Fruit fly (Drosophila melanogaster) whole organism, embryonic: ENCODE data around the gene Pat1.

ENCODE experiments used
- Adf1 ChIP-seq: fragments of 200-800 bp; sonication (Bioruptor generic); IDR thresholded peaks from 2 replicates; pipeline ENCODE4 v1.3.6; 2022; ENCODE audit warnings: missing biosample characterization, missing genetic modification characterization
- Awh ChIP-seq: fragments of 200-800 bp; sonication (Bioruptor generic); IDR thresholded peaks from 2 replicates; pipeline ENCODE4, ENCODE4 v1.3.6; 2022; ENCODE audit warnings: missing biosample characterization, missing genetic modification characterization
- B-H2 ChIP-seq: fragments of 200-800 bp; sonication (Bioruptor generic); optimal IDR thresholded peaks from 2 replicates; lab custom pipeline; 2018; ENCODE audit warnings: missing biosample characterization, mild to moderate bottlenecking, missing genetic modification characterization
- CG10431 ChIP-seq: fragments of 200-800 bp; sonication (Bioruptor generic); optimal IDR thresholded peaks from 3 replicates; lab custom pipeline; 2018; ENCODE audit warnings: missing biosample characterization, mild to moderate bottlenecking, missing genetic modification characterization
- CG11398 ChIP-seq: fragments of 200-800 bp; sonication (Bioruptor generic); optimal IDR thresholded peaks from 2 replicates; lab custom pipeline; 2016; ENCODE audit warnings: missing biosample characterization, missing genetic modification characterization
- CG11695 ChIP-seq: fragments of 200-800 bp; sonication (Bioruptor generic); IDR thresholded peaks from 3 replicates; pipeline ENCODE4 v1.3.6; 2022; ENCODE audit warnings: missing biosample characterization, missing genetic modification characterization
- CG13624 ChIP-seq: fragments of 200-800 bp; sonication (Bioruptor generic); optimal IDR thresholded peaks from 2 replicates; lab custom pipeline; 2016; ENCODE audit warnings: missing biosample characterization, missing genetic modification characterization
- CG14667 ChIP-seq: fragments of 200-800 bp; sonication (Bioruptor generic); IDR thresholded peaks from 2 replicates; pipeline ENCODE4 v1.3.6; 2022; ENCODE audit warnings: missing biosample characterization, missing genetic modification characterization
- CG15073 ChIP-seq: fragments of 200-800 bp; sonication (Bioruptor generic); optimal IDR thresholded peaks from 2 replicates; lab custom pipeline; 2016; ENCODE audit warnings: missing biosample characterization, missing genetic modification characterization
- CG1647 ChIP-seq: fragments of 200-800 bp; sonication (Bioruptor generic); optimal IDR thresholded peaks from 3 replicates; lab custom pipeline; 2016; ENCODE audit warnings: missing biosample characterization, missing genetic modification characterization
- CG17328 ChIP-seq: fragments of 200-800 bp; sonication (Bioruptor generic); IDR thresholded peaks from 2 replicates; pipeline ENCODE4 v1.3.6; 2022; ENCODE audit warnings: missing biosample characterization, missing genetic modification characterization
- CG1832 ChIP-seq: fragments of 200-800 bp; sonication (Bioruptor generic); optimal IDR thresholded peaks from 2 replicates; lab custom pipeline; 2017; ENCODE audit warnings: missing biosample characterization, mild to moderate bottlenecking, missing genetic modification characterization, inconsistent platforms
- CG18599 ChIP-seq: fragments of 200-800 bp; sonication (Bioruptor generic); optimal IDR thresholded peaks from 3 replicates; lab custom pipeline; 2017; ENCODE audit warnings: missing biosample characterization, missing genetic modification characterization, mild to moderate bottlenecking, moderate library complexity, missing genetic modification reagents
- CG2202 ChIP-seq: fragments of 200-800 bp; sonication (Bioruptor generic); optimal IDR thresholded peaks from 2 replicates; lab custom pipeline; 2018; ENCODE audit warnings: missing biosample characterization, mild to moderate bottlenecking, missing genetic modification characterization
- CG4820 ChIP-seq: fragments of 200-800 bp; sonication (Bioruptor generic); optimal IDR thresholded peaks from 3 replicates; lab custom pipeline; 2016; ENCODE audit warnings: missing biosample characterization, missing genetic modification characterization
- CG4854 ChIP-seq: fragments of 200-800 bp; sonication (Bioruptor generic); optimal IDR thresholded peaks from 2 replicates; lab custom pipeline; 2016; ENCODE audit warnings: missing biosample characterization, missing genetic modification characterization, inconsistent platforms
- CG6683 ChIP-seq: fragments of 200-800 bp; sonication (Bioruptor generic); optimal IDR thresholded peaks from 2 replicates; lab custom pipeline; 2017; ENCODE audit warnings: missing biosample characterization, mild to moderate bottlenecking, missing genetic modification characterization, missing genetic modification reagents
- CG6765 ChIP-seq: fragments of 200-800 bp; sonication (Bioruptor generic); optimal IDR thresholded peaks from 3 replicates; lab custom pipeline; 2017; ENCODE audit warnings: missing biosample characterization, mild to moderate bottlenecking, missing genetic modification characterization
- CG8359 ChIP-seq: fragments of 200-800 bp; sonication (Bioruptor generic); optimal IDR thresholded peaks from 2 replicates; lab custom pipeline; 2017; ENCODE audit warnings: missing biosample characterization, mild to moderate bottlenecking, missing genetic modification characterization, borderline replicate concordance
- CG9876 ChIP-seq: fragments of 200-800 bp; sonication (Bioruptor generic); optimal IDR thresholded peaks from 2 replicates; lab custom pipeline; 2016; ENCODE audit warnings: missing biosample characterization, missing genetic modification characterization
- CTCF ChIP-seq: fragments of 200-800 bp; sonication (Bioruptor generic); optimal IDR thresholded peaks from 2 replicates; lab custom pipeline; 2017; ENCODE audit warnings: missing biosample characterization, mild to moderate bottlenecking, missing genetic modification characterization, moderate library complexity
- Dad ChIP-seq: fragments of 200-800 bp; sonication (Bioruptor generic); optimal IDR thresholded peaks from 3 replicates; lab custom pipeline; 2016; ENCODE audit warnings: missing biosample characterization, missing genetic modification characterization
- Dbx ChIP-seq: fragments of 200-800 bp; sonication (Bioruptor generic); IDR thresholded peaks from 3 replicates; pipeline ENCODE4 v1.3.6; 2022; ENCODE audit warnings: missing biosample characterization, missing genetic modification characterization
- Dek ChIP-seq: fragments of 200-800 bp; sonication (Bioruptor generic); optimal IDR thresholded peaks from 3 replicates; lab custom pipeline; 2019; ENCODE audit warnings: missing biosample characterization, mild to moderate bottlenecking, missing genetic modification characterization, moderate library complexity
- HmgZ ChIP-seq: fragments of 200-800 bp; sonication (Bioruptor generic); optimal IDR thresholded peaks from 2 replicates; lab custom pipeline; 2018; ENCODE audit warnings: missing biosample characterization, mild to moderate bottlenecking, missing genetic modification characterization
- Mad ChIP-seq: fragments of 200-800 bp; sonication (Bioruptor generic); optimal IDR thresholded peaks from 2 replicates; lab custom pipeline; 2016; ENCODE audit warnings: missing biosample characterization, missing genetic modification characterization
- Neu2 ChIP-seq: fragments of 200-800 bp; sonication (Bioruptor generic); optimal IDR thresholded peaks from 3 replicates; lab custom pipeline; 2016; ENCODE audit warnings: missing biosample characterization, missing genetic modification characterization, borderline replicate concordance
- Xbp1 ChIP-seq: fragments of 200-800 bp; sonication (Bioruptor generic); optimal IDR thresholded peaks from 3 replicates; lab custom pipeline; 2016; ENCODE audit warnings: missing biosample characterization, mild to moderate bottlenecking, missing genetic modification characterization
- bbx ChIP-seq: fragments of 200-800 bp; sonication (Bioruptor generic); IDR thresholded peaks from 2 replicates; pipeline ENCODE4 v1.3.6; 2022; ENCODE audit warnings: missing biosample characterization, missing genetic modification characterization; ENCODE audit not compliant: partially characterized antibody
- bowl ChIP-seq: fragments of 200-800 bp; sonication (Bioruptor generic); IDR thresholded peaks from 2 replicates; pipeline ENCODE4 v1.3.6; 2022; ENCODE audit warnings: missing biosample characterization, missing genetic modification characterization
- da ChIP-seq: fragments of 200-800 bp; sonication (Bioruptor generic); optimal IDR thresholded peaks from 2 replicates; lab custom pipeline; 2016; ENCODE audit warnings: missing biosample characterization, missing genetic modification characterization
- danr ChIP-seq: fragments of 200-800 bp; sonication (Bioruptor generic); IDR thresholded peaks from 2 replicates; pipeline ENCODE4 v1.3.6; 2022; ENCODE audit warnings: missing biosample characterization, missing genetic modification characterization
- emc ChIP-seq: fragments of 200-800 bp; sonication (Bioruptor generic); optimal IDR thresholded peaks from 2 replicates; lab custom pipeline; 2016; ENCODE audit warnings: missing biosample characterization, missing genetic modification characterization
- fd64A ChIP-seq: fragments of 200-800 bp; sonication (Bioruptor generic); optimal IDR thresholded peaks from 3 replicates; lab custom pipeline; 2018; ENCODE audit warnings: missing biosample characterization, mild to moderate bottlenecking, missing genetic modification characterization
- ftz-f1 ChIP-seq: fragments of 200-800 bp; sonication (Bioruptor generic); optimal IDR thresholded peaks from 2 replicates; lab custom pipeline; 2016; ENCODE audit warnings: missing biosample characterization, missing genetic modification characterization
- fu2 ChIP-seq: fragments of 200-800 bp; sonication (Bioruptor generic); optimal IDR thresholded peaks from 2 replicates; lab custom pipeline; 2016; ENCODE audit warnings: missing biosample characterization, missing genetic modification characterization
- gcm2 ChIP-seq: fragments of 200-800 bp; sonication (Bioruptor generic); optimal IDR thresholded peaks from 2 replicates; lab custom pipeline; 2016; ENCODE audit warnings: missing biosample characterization, missing genetic modification characterization
- gfzf ChIP-seq: fragments of 200-800 bp; sonication (Bioruptor generic); optimal IDR thresholded peaks from 2 replicates; lab custom pipeline; 2016; ENCODE audit warnings: missing biosample characterization, mild to moderate bottlenecking, missing genetic modification characterization, moderate library complexity
- ham ChIP-seq: fragments of 200-800 bp; sonication (Bioruptor generic); IDR thresholded peaks from 2 replicates; pipeline ENCODE4 v1.3.6; 2022; ENCODE audit warnings: missing biosample characterization, missing genetic modification characterization
- hbn ChIP-seq: fragments of 200-800 bp; sonication (Bioruptor generic); IDR thresholded peaks from 2 replicates; pipeline ENCODE4 v1.3.6; 2022; ENCODE audit warnings: missing biosample characterization, missing genetic modification characterization; ENCODE audit not compliant: partially characterized antibody
- nmo ChIP-seq: fragments of 200-800 bp; sonication (Bioruptor generic); optimal IDR thresholded peaks from 2 replicates; lab custom pipeline; 2018; ENCODE audit warnings: missing biosample characterization, mild to moderate bottlenecking, missing genetic modification characterization, moderate library complexity
- phol ChIP-seq: fragments of 200-800 bp; sonication (Bioruptor generic); optimal IDR thresholded peaks from 3 replicates; lab custom pipeline; 2018; ENCODE audit warnings: missing biosample characterization, mild to moderate bottlenecking, missing genetic modification characterization, moderate library complexity
- tna ChIP-seq: fragments of 200-800 bp; sonication (Bioruptor generic); IDR thresholded peaks from 2 replicates; pipeline ENCODE4 v1.3.6; 2022; ENCODE audit warnings: missing biosample characterization, missing genetic modification characterization; ENCODE audit not compliant: partially characterized antibody
- tx ChIP-seq: fragments of 200-800 bp; sonication (Bioruptor generic); optimal IDR thresholded peaks from 2 replicates; lab custom pipeline; 2016; ENCODE audit warnings: missing biosample characterization, missing genetic modification characterization
- vfl ChIP-seq: fragments of 200-800 bp; sonication (Bioruptor generic); optimal IDR thresholded peaks from 2 replicates; lab custom pipeline; 2016; ENCODE audit warnings: missing biosample characterization, missing genetic modification characterization
- wor ChIP-seq: fragments of 200-800 bp; sonication (Bioruptor generic); IDR thresholded peaks from 2 replicates; pipeline ENCODE4 v1.3.6; 2022; ENCODE audit warnings: missing biosample characterization, missing genetic modification characterization
- z ChIP-seq: fragments of 200-800 bp; sonication (Bioruptor generic); IDR thresholded peaks from 3 replicates; pipeline ENCODE4 v1.3.6; 2022; ENCODE audit warnings: missing biosample characterization, missing genetic modification characterization

Gene Pat1

DNA sequence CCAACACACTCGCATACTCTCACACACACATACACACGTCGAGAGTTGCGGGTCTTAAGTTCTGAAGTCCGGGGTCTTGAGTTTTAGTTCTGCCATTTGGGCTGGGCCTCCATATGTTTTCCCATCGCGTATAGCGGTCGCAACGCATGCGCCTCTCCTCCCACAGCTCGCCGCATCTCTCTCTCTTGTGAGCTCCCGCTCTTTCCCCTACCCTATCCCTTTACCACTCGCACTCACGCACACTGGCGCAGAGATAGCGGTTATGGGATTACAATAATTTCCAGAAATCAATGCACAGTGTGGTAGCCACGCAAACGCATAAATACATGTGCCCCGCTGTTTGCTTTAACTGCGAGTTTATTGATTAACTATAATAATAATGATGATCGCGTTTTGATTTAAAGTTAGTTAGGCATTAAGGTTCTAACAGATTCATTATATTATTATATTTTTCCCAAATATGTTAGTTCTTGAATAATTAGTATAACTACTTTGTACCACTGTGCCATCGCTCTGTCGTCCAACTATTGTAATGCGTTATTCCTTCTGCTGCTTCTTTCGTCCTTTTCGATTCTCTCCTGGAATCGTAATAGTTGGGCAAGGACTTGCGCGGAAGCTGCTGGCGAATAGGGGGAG is 11.2 kb downstream of the Pat1 start (continued):
- TF ChIP-seq Mad (peak; percentile 78), da (GFP tag; lab: Kevin White, UChicago) (peak; percentile 22), tna (GFP tag; lab: Robert Waterston, UW) (no peak), bowl (GFP tag; lab: Robert Waterston, UW) (peak; percentile 64), Dbx (peak; percentile 89), ftz-f1 (GFP tag; lab: Kevin White, UChicago) (peak; percentile 33), Awh (GFP tag; lab: Robert Waterston, UW) (peak; percentile 87), Dad (GFP tag; lab: Kevin White, UChicago) (peak; percentile 84), ham (GFP tag; lab: Robert Waterston, UW) (0 out of 2 replicates have a peak, but pooled peaks have one; percentile 20), CG15073 (peak; percentile 56), CG11398 (GFP tag; lab: Kevin White, UChicago) (peak; percentile 44), tx (GFP tag; lab: Kevin White, UChicago) (peak; percentile 67), Adf1 (GFP tag; lab: Robert Waterston, UW) (peak; percentile 69), danr (GFP tag; lab: Robert Waterston, UW) (peak; percentile 81), HmgZ (tag; lab: Kevin White, UChicago) (peak; percentile 87), Xbp1 (peak; percentile 88), CG1647 (peak; percentile 65), z (GFP tag; lab: Robert Waterston, UW) (peak; percentile 69; the same call in 2 of the 3 replicates), CG11695 (peak; percentile 95), CG18599 (GFP tag; lab: Kevin White, UChicago) (peak; percentile 97), hbn (no peak), wor (peak; percentile 87), B-H2 (peak; percentile 83), gcm2 (peak; percentile 73), emc (peak; percentile 51), nmo (GFP tag; lab: Kevin White, UChicago) (peak; percentile 96), CG6765 (GFP tag; lab: Kevin White, UChicago) (peak; percentile 84), CG9876 (GFP tag; lab: Kevin White, UChicago) (peak; percentile 10), CG10431 (peak; percentile 79), gfzf (no peak), CG8359 (peak; percentile 86), CG17328 (GFP tag; lab: Robert Waterston, UW) (peak; percentile 84), CTCF (GFP tag; lab: Kevin White, UChicago) (peak; percentile 54), CG4854 (GFP tag; lab: Kevin White, UChicago) (peak; percentile 81), Neu2 (GFP tag; lab: Kevin White, UChicago) (no peak), CG6683 (GFP tag; lab: Kevin White, UChicago) (peak; percentile 90), bbx (peak; percentile 47; the same call in 1 of the 2 replicates), CG4820 (GFP tag; lab: Kevin White, UChicago) (peak; percentile 88), phol (tag; lab: Kevin White, UChicago) (peak; percentile 92), CG13624 (GFP tag; lab: Kevin White, UChicago) (peak; percentile 74), fu2 (peak; percentile 65), CG1832 (GFP tag; lab: Kevin White, UChicago) (peak; percentile 88), fd64A (peak; percentile 84), CG2202 (tag; lab: Kevin White, UChicago) (peak; percentile 85), vfl (GFP tag; lab: Kevin White, UChicago) (peak; percentile 87), CG14667 (GFP tag; lab: Robert Waterston, UW) (peak; percentile 74), Dek (tag; lab: Kevin White, UChicago) (peak; percentile 89)
